Worm (Caenorhabditis elegans) whole organism, early embryonic: ENCODE results near the gene F23H11.2.

Experiments used
- B0310.2 ChIP-seq: sonication (generic microtip); optimal IDR thresholded peaks from 2 replicates; lab custom pipeline; 2016; ENCODE audit warnings: mild to moderate bottlenecking, missing genetic modification characterization, missing compliant biosample characterization
- ama-1 ChIP-seq: fragments of 150-350 bp; optimal IDR thresholded peaks from 2 replicates; lab custom pipeline; 2014
- ceh-13 ChIP-seq: fragments of 200-800 bp; sonication (Bioruptor generic); optimal IDR thresholded peaks from 2 replicates; lab custom pipeline; 2018; ENCODE audit warnings: mild to moderate bottlenecking, missing genetic modification characterization, missing compliant biosample characterization
- ets-7 ChIP-seq: sonication (generic microtip); optimal IDR thresholded peaks from 2 replicates; lab custom pipeline; 2016; ENCODE audit warnings: missing genotype, missing genetic modification characterization, missing compliant biosample characterization
- pes-1 ChIP-seq: fragments of 200-800 bp; sonication (Bioruptor generic); IDR thresholded peaks from 2 replicates; pipeline ENCODE4 v1.3.6; 2022; ENCODE audit warnings: missing genetic modification reagents, missing genetic modification characterization, missing compliant biosample characterization
- tbx-11 ChIP-seq: fragments of 200-800 bp; sonication (Bioruptor generic); IDR thresholded peaks from 2 replicates; pipeline ENCODE4 v1.3.6; 2022; ENCODE audit warnings: missing genetic modification characterization, missing compliant biosample characterization
- tbx-37 ChIP-seq: fragments of 200-800 bp; sonication (Bioruptor generic); conservative IDR thresholded peaks from 2 replicates; pipeline ENCODE4 v1.3.6; 2022; ENCODE audit warnings: missing genetic modification reagents, missing genetic modification characterization, missing compliant biosample characterization
- tra-4 ChIP-seq: sonication (generic microtip); optimal IDR thresholded peaks from 2 replicates; lab custom pipeline; 2017; ENCODE audit warnings: missing genetic modification characterization, missing compliant biosample characterization

DNA sequence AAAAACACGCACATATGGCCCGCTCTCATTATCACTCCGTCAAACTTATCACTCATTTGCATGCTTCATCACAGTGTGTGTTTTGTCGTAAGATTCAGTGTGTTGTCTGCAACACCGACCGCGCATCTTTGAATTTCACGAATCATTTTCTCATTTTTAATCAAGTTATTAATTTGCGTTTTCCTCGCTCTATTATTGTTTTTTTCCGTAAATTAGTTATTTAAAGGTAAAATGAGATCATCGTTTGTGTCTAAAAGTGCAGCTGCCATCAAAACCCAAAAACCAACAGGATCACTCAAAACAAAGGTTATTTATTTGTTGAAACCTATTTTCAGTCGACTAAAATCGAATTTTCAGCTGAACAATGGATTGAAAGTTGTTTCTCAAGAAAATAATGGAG lies 15.9 kb upstream of the F23H11.2 start, which contains the start of the genes T24C4.5 and ucr-2.3:
- TF ChIP-seq ama-1 (lab: Kevin White, UChicago) (no peak), tra-4 (tag; lab: Kevin White, UChicago) (no peak), tbx-11 (no peak), tbx-37 (GFP tag; lab: Robert Waterston, UW) (no peak), pes-1 (GFP tag; lab: Robert Waterston, UW) (no peak), ceh-13 (no peak), B0310.2 (tag; lab: Kevin White, UChicago) (no peak), ets-7 (no peak)
